Fruit fly (Drosophila melanogaster) whole organism, wandering third instar larva: ENCODE data around the gene Ktl.

Source experiments
- dl ChIP-seq, 2 experiments: fragments of 175-275, 200-275 bp in 1 of 2; fragments of 200-275 bp in 1 of 2; sonication (Bioruptor generic); optimal IDR thresholded peaks; lab custom pipeline; 2018; ENCODE audit warnings: mild to moderate bottlenecking in 2 of 2, missing biosample characterization in 2 of 2, missing genetic modification characterization in 2 of 2, moderate library complexity in 2 of 2; ENCODE audit not compliant: partially characterized antibody in 2 of 2, insufficient read depth in 1 of 2
- jim ChIP-seq: fragments of 175-275, 200-325 bp; sonication (Bioruptor generic); optimal IDR thresholded peaks from 2 replicates; lab custom pipeline; 2016; ENCODE audit warnings: missing biosample characterization, mild to moderate bottlenecking, missing genetic modification characterization
- psq ChIP-seq: fragments of 200-800 bp; sonication (Bioruptor generic); optimal IDR thresholded peaks from 3 replicates; lab custom pipeline; 2017; ENCODE audit warnings: missing biosample characterization, mild to moderate bottlenecking, missing genetic modification characterization, moderate library complexity

DNA sequence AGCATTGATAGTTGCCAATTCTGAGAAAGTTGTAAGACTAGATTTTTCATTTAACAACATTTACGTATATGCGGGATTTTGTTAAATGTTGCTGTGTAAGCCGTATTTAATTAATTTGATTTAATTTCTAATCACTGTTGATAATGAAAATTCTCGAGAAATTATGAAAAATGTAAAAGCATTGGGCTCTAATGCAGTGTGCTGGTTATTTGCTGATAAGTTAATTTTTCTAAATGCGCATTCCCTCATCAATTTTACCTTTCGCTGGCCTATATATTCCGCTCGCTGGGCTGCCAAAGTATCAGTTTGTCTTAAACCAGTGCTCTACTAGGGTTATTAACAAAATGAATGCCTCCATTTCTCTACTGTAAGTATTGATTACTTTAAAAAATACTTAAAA lies 24.4 kb downstream of the Ktl start, which contains the start of gene TotC:
- TF ChIP-seq psq (no peak), dl (GFP tag; optimal IDR thresholded peaks at IDR 0.05; lab: Kevin White, UChicago; ENCODE audit: insufficient read depth in 1 of 2, partially characterized antibody in 2 of 2) (no peak), jim (no peak)
